Fruit fly (Drosophila melanogaster): Measurements from ENCODE around the gene CG42788.

The CG42788 gene

dm6 chr3R:15138251-15138650, 6.5 kb upstream of the CG42788 start:
- TF ChIP-seq tj (GFP tag; optimal IDR thresholded peaks at IDR 0.05) = no peak
- TF ChIP-seq CG12768 (GFP tag; optimal IDR thresholded peaks at IDR 0.05) = no peak

- TF ChIP-seq tj (GFP tag; optimal IDR thresholded peaks at IDR 0.05) = peak; percentile 33
- TF ChIP-seq CG7045 (GFP tag; optimal IDR thresholded peaks at IDR 0.05) = no peak
These were observed 5.1 kb upstream of the CG42788 start, which contains the start of the genes CG6912 and CG3984 for dm6 chr3R:15136846-15137245. CG6912 (minus strand) TSS chr3R:15137004. CG3984 (plus strand) TSS chr3R:15137148.

dm6 chr3R:15136015-15136414, 4.3 kb upstream of the CG42788 start:
- TF ChIP-seq bab1 (GFP tag; optimal IDR thresholded peaks at IDR 0.05) (no peak), pad (GFP tag; optimal IDR thresholded peaks at IDR 0.05) (no peak), Crg-1 (GFP tag; optimal IDR thresholded peaks at IDR 0.05) (no peak), ovo (GFP tag; optimal IDR thresholded peaks at IDR 0.05) (no peak), CG1620 (GFP tag; optimal IDR thresholded peaks at IDR 0.05) (no peak), kay (GFP tag; ENCODE audit: borderline replicate concordance) (no peak), CG7045 (GFP tag; optimal IDR thresholded peaks at IDR 0.05) (no peak), CG7101 (tag; optimal IDR thresholded peaks at IDR 0.05) (no peak), toe (GFP tag; optimal IDR thresholded peaks at IDR 0.05) (no peak), cic (GFP tag; optimal IDR thresholded peaks at IDR 0.05) (no peak), cnc (optimal IDR thresholded peaks at IDR 0.05) (no peak), CG14711 (tag; optimal IDR thresholded peaks at IDR 0.05) (no peak), CG5204 (GFP tag; optimal IDR thresholded peaks at IDR 0.05) (no peak), CG33017 (tag; optimal IDR thresholded peaks at IDR 0.05) (no peak), Hr96 (GFP tag; optimal IDR thresholded peaks at IDR 0.05) (no peak), CG11617 (GFP tag; optimal IDR thresholded peaks at IDR 0.05) (no peak)

- no peak for TF ChIP-seq kay (GFP tag; ENCODE audit: borderline replicate concordance)
- no peak for TF ChIP-seq ovo (GFP tag; optimal IDR thresholded peaks at IDR 0.05)
- TF ChIP-seq CG12768 (GFP tag; optimal IDR thresholded peaks at IDR 0.05) = no peak
- TF ChIP-seq CG33017 (tag; optimal IDR thresholded peaks at IDR 0.05) = no peak
- TF ChIP-seq CG7101 (tag; optimal IDR thresholded peaks at IDR 0.05) = no peak
- no peak for TF ChIP-seq CG7045 (GFP tag; optimal IDR thresholded peaks at IDR 0.05)
- TF ChIP-seq Clk (GFP tag; optimal IDR thresholded peaks at IDR 0.05) = no peak
- no peak for TF ChIP-seq pad (GFP tag; optimal IDR thresholded peaks at IDR 0.05)
- no peak for TF ChIP-seq CG1620 (GFP tag; optimal IDR thresholded peaks at IDR 0.05)
- no peak for TF ChIP-seq Crg-1 (GFP tag; optimal IDR thresholded peaks at IDR 0.05)
- no peak for TF ChIP-seq cic (GFP tag; optimal IDR thresholded peaks at IDR 0.05)
- no peak for TF ChIP-seq Mnt (GFP tag; optimal IDR thresholded peaks at IDR 0.05)
- no peak for TF ChIP-seq cnc (optimal IDR thresholded peaks at IDR 0.05)
- TF ChIP-seq tj (GFP tag; optimal IDR thresholded peaks at IDR 0.05) = no peak
These were observed 853 bp downstream of the CG42788 start for dm6 chr3R:15130873-15131272.

dm6 chr3R:15129998-15130397, 1.7 kb downstream of the CG42788 start:
- TF ChIP-seq cic (GFP tag; optimal IDR thresholded peaks at IDR 0.05) (no peak), CG7101 (tag; optimal IDR thresholded peaks at IDR 0.05) (no peak), kay (GFP tag; ENCODE audit: borderline replicate concordance) (peak; percentile 0), Clk (GFP tag; optimal IDR thresholded peaks at IDR 0.05) (no peak), toe (GFP tag; optimal IDR thresholded peaks at IDR 0.05) (no peak), Hr96 (GFP tag; optimal IDR thresholded peaks at IDR 0.05) (no peak)

- TF ChIP-seq tj (GFP tag; optimal IDR thresholded peaks at IDR 0.05) = peak; percentile 83
- TF ChIP-seq cic (GFP tag; optimal IDR thresholded peaks at IDR 0.05) = no peak
These were observed 2.9 kb downstream of the CG42788 start for dm6 chr3R:15128646-15129429.

dm6 chr3R:15128060-15128459, 3.7 kb downstream of the CG42788 start:
- TF ChIP-seq CG33017 (tag; optimal IDR thresholded peaks at IDR 0.05) = no peak
- peak; percentile 62 for TF ChIP-seq kay (GFP tag; ENCODE audit: borderline replicate concordance)

- no peak for TF ChIP-seq cnc (optimal IDR thresholded peaks at IDR 0.05)
- TF ChIP-seq Hr96 (GFP tag; optimal IDR thresholded peaks at IDR 0.05) = no peak
- TF ChIP-seq CG14711 (tag; optimal IDR thresholded peaks at IDR 0.05) = no peak
- TF ChIP-seq cic (GFP tag; optimal IDR thresholded peaks at IDR 0.05) = no peak
- no peak for TF ChIP-seq kay (GFP tag; ENCODE audit: borderline replicate concordance)
- no peak for TF ChIP-seq bab1 (GFP tag; optimal IDR thresholded peaks at IDR 0.05)
- no peak for TF ChIP-seq toe (GFP tag; optimal IDR thresholded peaks at IDR 0.05)
- no peak for TF ChIP-seq CG7101 (tag; optimal IDR thresholded peaks at IDR 0.05)
- TF ChIP-seq tj (GFP tag; optimal IDR thresholded peaks at IDR 0.05) = no peak
- TF ChIP-seq CG12768 (GFP tag; optimal IDR thresholded peaks at IDR 0.05) = no peak
- TF ChIP-seq ovo (GFP tag; optimal IDR thresholded peaks at IDR 0.05) = no peak
- TF ChIP-seq Clk (GFP tag; optimal IDR thresholded peaks at IDR 0.05) = no peak
- no peak for TF ChIP-seq CG1620 (GFP tag; optimal IDR thresholded peaks at IDR 0.05)
- no peak for TF ChIP-seq Mnt (GFP tag; optimal IDR thresholded peaks at IDR 0.05)
- TF ChIP-seq CG33017 (tag; optimal IDR thresholded peaks at IDR 0.05) = no peak
- TF ChIP-seq Crg-1 (GFP tag; optimal IDR thresholded peaks at IDR 0.05) = no peak
- no peak for TF ChIP-seq CG7045 (GFP tag; optimal IDR thresholded peaks at IDR 0.05)
- no peak for TF ChIP-seq CG11617 (GFP tag; optimal IDR thresholded peaks at IDR 0.05)
- TF ChIP-seq CG5204 (GFP tag; optimal IDR thresholded peaks at IDR 0.05) = no peak
These were observed 5.9 kb downstream of the CG42788 start for dm6 chr3R:15125796-15126195.

Data from whole organism, adult.